Worm (Caenorhabditis elegans) whole organism, L2 larva: Measurements from ENCODE around the gene F42A10.6.

Experiments used
- aly-2 ChIP-seq: fragments of 150-350 bp; optimal IDR thresholded peaks from 2 replicates; lab custom pipeline; 2014; ENCODE audit warnings: missing biosample characterization, missing genetic modification characterization
- ama-1 ChIP-seq: fragments of 150-350 bp; optimal IDR thresholded peaks from 2 replicates; lab custom pipeline; 2018; ENCODE audit warnings: inconsistent platforms
- blmp-1 ChIP-seq: sonication (generic microtip); optimal IDR thresholded peaks from 2 replicates; lab custom pipeline; 2017; ENCODE audit warnings: missing genetic modification characterization, mild to moderate bottlenecking, missing compliant biosample characterization, antibody characterized with exemption, moderate library complexity; ENCODE audit not compliant: insufficient read depth
- dmd-4 ChIP-seq: sonication (generic microtip); optimal IDR thresholded peaks from 2 replicates; lab custom pipeline; 2017; ENCODE audit warnings: missing biosample characterization, missing genetic modification characterization
- egl-27 ChIP-seq: sonication (generic microtip); optimal IDR thresholded peaks from 3 replicates; lab custom pipeline; 2017; ENCODE audit warnings: missing biosample characterization, missing genetic modification reagents, missing genetic modification characterization
- elt-3 ChIP-seq: sonication (generic microtip); optimal IDR thresholded peaks from 2 replicates; lab custom pipeline; 2017; ENCODE audit warnings: missing biosample characterization, missing genetic modification characterization
- gmeb-1 ChIP-seq: fragments of 150-350 bp; optimal IDR thresholded peaks from 2 replicates; lab custom pipeline; 2014; ENCODE audit warnings: missing biosample characterization, missing genetic modification characterization
- nhr-12 ChIP-seq: fragments of 150-350 bp; optimal IDR thresholded peaks from 2 replicates; lab custom pipeline; 2014; ENCODE audit warnings: missing biosample characterization, missing genetic modification characterization
- nhr-23 ChIP-seq: fragments of 150-350 bp; optimal IDR thresholded peaks from 2 replicates; lab custom pipeline; 2014; ENCODE audit warnings: missing biosample characterization, missing genetic modification reagents, missing genetic modification characterization
- sma-9 ChIP-seq, 2 experiments: fragments of 150-350 bp in 1 of 2; sonication (generic microtip) in 1 of 2; optimal IDR thresholded peaks; 2 replicates each; lab custom pipeline; 2014 to 2016; ENCODE audit warnings: missing genetic modification characterization in 2 of 2, mild to moderate bottlenecking in 1 of 2, missing biosample characterization in 1 of 2, missing compliant biosample characterization in 1 of 2, missing genetic modification reagents in 1 of 2, moderate library complexity in 1 of 2
- snpc-4 ChIP-seq: fragments of 150-350 bp; optimal IDR thresholded peaks from 2 replicates; lab custom pipeline; 2014; ENCODE audit warnings: missing biosample characterization, missing genetic modification characterization
- unc-39 ChIP-seq: fragments of 150-350 bp; optimal IDR thresholded peaks from 2 replicates; lab custom pipeline; 2014; ENCODE audit warnings: missing biosample characterization, missing genetic modification characterization
- unc-62 ChIP-seq: fragments of 150-350 bp; optimal IDR thresholded peaks from 2 replicates; lab custom pipeline; 2014; ENCODE audit warnings: missing biosample characterization, missing genetic modification reagents, missing genetic modification characterization
- zag-1 ChIP-seq: fragments of 150-350 bp; optimal IDR thresholded peaks from 2 replicates; lab custom pipeline; 2014; ENCODE audit warnings: missing biosample characterization, missing genetic modification characterization

DNA sequence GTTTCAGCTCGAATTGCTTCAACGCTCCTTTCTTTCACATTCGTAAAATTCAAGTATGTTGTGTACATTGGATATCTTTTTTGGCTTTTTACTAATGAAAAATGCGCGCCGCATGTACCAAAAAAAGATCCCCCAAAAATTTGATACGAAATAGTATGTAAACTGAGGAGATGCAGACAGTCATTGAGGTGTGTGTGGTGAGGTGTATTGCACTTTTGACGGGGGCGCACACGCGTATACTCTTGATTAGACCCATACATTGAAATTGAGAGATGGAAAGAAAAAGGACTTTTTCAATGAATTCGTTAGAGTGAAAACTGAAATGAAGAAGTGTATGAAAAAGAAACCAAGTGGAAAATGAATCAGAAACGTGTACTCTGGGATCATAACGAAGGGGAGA lies 44.7 kb upstream of the F42A10.6 start:
- no peak for TF ChIP-seq nhr-12 (tag; lab: Kevin White, UChicago)
- TF ChIP-seq blmp-1 (tag; lab: Kevin White, UChicago): no peak
- no peak for TF ChIP-seq sma-9 (GFP tag; optimal IDR thresholded peaks at IDR 0.05; lab: Kevin White, UChicago)
- no peak for TF ChIP-seq sma-9 (tag; optimal IDR thresholded peaks at IDR 0.05; lab: Kevin White, UChicago)
- no peak for TF ChIP-seq nhr-23
- TF ChIP-seq ama-1 (lab: Kevin White, UChicago): no peak
- TF ChIP-seq snpc-4 (tag; lab: Kevin White, UChicago): no peak
- no peak for TF ChIP-seq zag-1 (tag; lab: Kevin White, UChicago)
- no peak for TF ChIP-seq gmeb-1 (tag; lab: Kevin White, UChicago)
- TF ChIP-seq aly-2 (tag; lab: Kevin White, UChicago): no peak
- no peak for TF ChIP-seq dmd-4 (tag; lab: Kevin White, UChicago)
- no peak for TF ChIP-seq elt-3 (tag; lab: Kevin White, UChicago)
- TF ChIP-seq unc-62 (GFP tag; lab: Kevin White, UChicago): no peak
- TF ChIP-seq unc-39 (tag; lab: Kevin White, UChicago): no peak
- TF ChIP-seq egl-27 (tag; lab: Kevin White, UChicago): no peak
